Worm (Caenorhabditis elegans) whole organism, L4 larva: Measurements from ENCODE around the gene T09F5.2.

Source experiments
- gei-8 ChIP-seq: fragments of 200-800 bp; sonication (Bioruptor generic); optimal IDR thresholded peaks from 2 replicates; lab custom pipeline; 2018; ENCODE audit warnings: mild to moderate bottlenecking, missing genetic modification characterization, missing compliant biosample characterization
- hif-1 ChIP-seq, 2 experiments: sonication (generic microtip); optimal IDR thresholded peaks; 2 replicates each; lab custom pipeline; 2016 to 2017; ENCODE audit warnings: missing compliant biosample characterization in 2 of 2, missing genetic modification characterization in 2 of 2, missing genetic modification reagents in 2 of 2, missing genotype in 2 of 2, mild to moderate bottlenecking in 1 of 2
- jun-1 ChIP-seq: fragments of 150-350 bp; optimal IDR thresholded peaks from 2 replicates; lab custom pipeline; 2014; ENCODE audit warnings: missing biosample characterization, missing genetic modification reagents, missing genetic modification characterization
- nhr-25 ChIP-seq: sonication (generic microtip); optimal IDR thresholded peaks from 2 replicates; lab custom pipeline; 2017; ENCODE audit warnings: missing genetic modification characterization, mild to moderate bottlenecking, missing compliant biosample characterization, antibody characterized with exemption, moderate library complexity, borderline replicate concordance; ENCODE audit not compliant: insufficient read depth
- unc-62 ChIP-seq, 3 experiments: fragments of 150-350 bp in 1 of 3; sonication (generic microtip); optimal IDR thresholded peaks in 2 of 3; peaks in 1 of 3; 1 replicate in 1 of 3; 2 replicates in 2 of 3; lab custom pipeline; 2014 to 2017; ENCODE audit warnings: missing biosample characterization in 3 of 3, missing genetic modification characterization in 3 of 3, missing genetic modification reagents in 3 of 3, missing genotype in 1 of 3

DNA sequence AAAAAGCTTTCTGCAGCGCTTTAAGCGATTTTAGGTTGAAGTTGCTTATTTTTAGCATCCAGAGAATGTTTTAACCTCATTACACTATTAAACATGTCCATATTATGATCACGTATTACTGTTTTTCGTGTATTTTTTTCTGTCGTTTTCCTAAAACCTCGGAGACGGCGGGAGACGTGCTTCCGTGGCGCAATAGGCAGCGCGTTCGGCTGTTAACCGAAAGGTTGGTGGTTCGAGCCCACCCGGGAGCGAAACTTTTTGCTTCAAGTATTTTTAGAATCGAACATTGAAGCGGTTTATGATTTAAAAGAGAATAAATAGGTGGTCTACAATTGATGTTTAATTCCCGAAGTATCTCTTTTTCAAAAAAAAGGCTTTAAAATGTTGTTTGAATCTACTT, 5.7 kb downstream of the T09F5.2 start:
- TF ChIP-seq jun-1: no peak
- no peak for TF ChIP-seq gei-8 (GFP tag; lab: Kevin White, UChicago)
- TF ChIP-seq unc-62 (GFP tag; optimal IDR thresholded peaks at IDR 0.05 in 1 of 2; lab: Kevin White, UChicago): no peak
- no peak for TF ChIP-seq unc-62 (tag; optimal IDR thresholded peaks at IDR 0.05; lab: Kevin White, UChicago)
- no peak for TF ChIP-seq nhr-25
- no peak for TF ChIP-seq hif-1 (tag; optimal IDR thresholded peaks at IDR 0.05; lab: Kevin White, UChicago)
